Worm (Caenorhabditis elegans) whole organism, mixed stage, embryonic: ENCODE results near the gene zig-12.

Experiments
- M03D4.4 ChIP-seq: sonication (generic microtip); optimal IDR thresholded peaks from 2 replicates; lab custom pipeline; 2017; ENCODE audit warnings: mild to moderate bottlenecking, missing genetic modification characterization, missing compliant biosample characterization
- bed-3 ChIP-seq: fragments of 200-800 bp; sonication (Bioruptor generic); optimal IDR thresholded peaks from 3 replicates; lab custom pipeline; 2018; ENCODE audit warnings: mild to moderate bottlenecking, missing genetic modification characterization, moderate library complexity, missing compliant biosample characterization
- blmp-1 ChIP-seq: fragments of 150-350 bp; optimal IDR thresholded peaks from 2 replicates; lab custom pipeline; 2014; ENCODE audit warnings: missing biosample characterization, missing genetic modification characterization
- ceh-39 ChIP-seq: fragments of 150-350 bp; optimal IDR thresholded peaks from 2 replicates; lab custom pipeline; 2014; ENCODE audit warnings: missing biosample characterization, missing genetic modification characterization
- ceh-43 ChIP-seq: fragments of 200-800 bp; sonication (Bioruptor generic); optimal IDR thresholded peaks from 2 replicates; lab custom pipeline; 2018; ENCODE audit warnings: mild to moderate bottlenecking, missing genetic modification characterization, moderate library complexity, missing compliant biosample characterization
- ceh-83 ChIP-seq: fragments of 200-800 bp; sonication (Bioruptor generic); optimal IDR thresholded peaks from 2 replicates; lab custom pipeline; 2018; ENCODE audit warnings: mild to moderate bottlenecking, missing genetic modification characterization, missing compliant biosample characterization
- ces-1 ChIP-seq: fragments of 150-350 bp; optimal IDR thresholded peaks from 2 replicates; lab custom pipeline; 2014; ENCODE audit warnings: missing biosample characterization, missing genetic modification reagents, missing genetic modification characterization
- drap-1 ChIP-seq: fragments of 200-800 bp; sonication (Bioruptor generic); optimal IDR thresholded peaks from 3 replicates; lab custom pipeline; 2018; ENCODE audit warnings: mild to moderate bottlenecking, missing genetic modification characterization, missing compliant biosample characterization
- elt-1 ChIP-seq: sonication (generic microtip); optimal IDR thresholded peaks from 2 replicates; lab custom pipeline; 2017; ENCODE audit warnings: missing genetic modification characterization, mild to moderate bottlenecking, missing compliant biosample characterization, antibody characterized with exemption, moderate library complexity, borderline replicate concordance; ENCODE audit not compliant: insufficient read depth
- elt-3 ChIP-seq: fragments of 150-350 bp; optimal IDR thresholded peaks from 2 replicates; lab custom pipeline; 2014; ENCODE audit warnings: missing biosample characterization, missing genetic modification characterization
- flh-1 ChIP-seq: fragments of 200-800 bp; sonication (Bioruptor generic); optimal IDR thresholded peaks from 2 replicates; lab custom pipeline; 2018; ENCODE audit warnings: mild to moderate bottlenecking, missing genetic modification characterization, moderate library complexity, missing compliant biosample characterization
- hlh-1 ChIP-seq: fragments of 150-350 bp; optimal IDR thresholded peaks from 2 replicates; lab custom pipeline; 2014; ENCODE audit warnings: missing biosample characterization, missing genetic modification reagents, missing genetic modification characterization
- lin-13 ChIP-seq: fragments of 150-350 bp; optimal IDR thresholded peaks from 2 replicates; lab custom pipeline; 2014; ENCODE audit warnings: missing biosample characterization, missing genetic modification characterization
- lsy-2 ChIP-seq: fragments of 150-350 bp; optimal IDR thresholded peaks from 2 replicates; lab custom pipeline; 2014; ENCODE audit warnings: missing biosample characterization, missing genetic modification characterization
- mab-5 ChIP-seq: fragments of 150-350 bp; optimal IDR thresholded peaks from 2 replicates; lab custom pipeline; 2014; ENCODE audit warnings: missing biosample characterization, missing genetic modification characterization
- mep-1 ChIP-seq: fragments of 150-350 bp; optimal IDR thresholded peaks from 2 replicates; lab custom pipeline; 2017; ENCODE audit warnings: missing biosample characterization, missing genetic modification reagents, missing genetic modification characterization, inconsistent platforms
- mls-2 ChIP-seq: sonication (generic microtip); optimal IDR thresholded peaks from 2 replicates; lab custom pipeline; 2016; ENCODE audit warnings: mild to moderate bottlenecking, missing genetic modification characterization, moderate library complexity, missing compliant biosample characterization
- nhr-12 ChIP-seq: fragments of 150-350 bp; optimal IDR thresholded peaks from 2 replicates; lab custom pipeline; 2014; ENCODE audit warnings: missing biosample characterization, missing genetic modification characterization
- nhr-2 ChIP-seq: fragments of 150-350 bp; optimal IDR thresholded peaks from 2 replicates; lab custom pipeline; 2014; ENCODE audit warnings: missing biosample characterization, missing genetic modification characterization
- nhr-237 ChIP-seq: fragments of 150-350 bp; optimal IDR thresholded peaks from 2 replicates; lab custom pipeline; 2014; ENCODE audit warnings: missing biosample characterization, missing genetic modification characterization
- nhr-28 ChIP-seq: fragments of 150-350 bp; optimal IDR thresholded peaks from 2 replicates; lab custom pipeline; 2014; ENCODE audit warnings: missing biosample characterization, missing genetic modification characterization
- nhr-76 ChIP-seq: sonication (generic microtip); optimal IDR thresholded peaks from 2 replicates; lab custom pipeline; 2017; ENCODE audit warnings: missing biosample characterization, missing genetic modification characterization
- pha-4 ChIP-seq: fragments of 150-350 bp; optimal IDR thresholded peaks from 2 replicates; lab custom pipeline; 2018; ENCODE audit warnings: missing biosample characterization, missing genetic modification reagents, missing genetic modification characterization
- sem-2 ChIP-seq: fragments of 200-800 bp; sonication (Bioruptor generic); optimal IDR thresholded peaks from 2 replicates; lab custom pipeline; 2018; ENCODE audit warnings: mild to moderate bottlenecking, missing genetic modification characterization, missing compliant biosample characterization
- snpc-4 ChIP-seq: fragments of 150-350 bp; optimal IDR thresholded peaks from 2 replicates; lab custom pipeline; 2014; ENCODE audit warnings: missing biosample characterization, missing genetic modification characterization
- sptf-1 ChIP-seq: sonication (generic microtip); optimal IDR thresholded peaks from 2 replicates; lab custom pipeline; 2017; ENCODE audit warnings: mild to moderate bottlenecking, missing genetic modification characterization, moderate library complexity, missing compliant biosample characterization
- tbx-8 ChIP-seq: fragments of 200-800 bp; sonication (Bioruptor generic); optimal IDR thresholded peaks from 2 replicates; lab custom pipeline; 2018; ENCODE audit warnings: mild to moderate bottlenecking, missing genetic modification characterization, moderate library complexity, missing compliant biosample characterization
- unc-120 ChIP-seq: sonication (generic microtip); optimal IDR thresholded peaks from 2 replicates; lab custom pipeline; 2017; ENCODE audit warnings: missing genetic modification characterization, missing compliant biosample characterization; ENCODE audit not compliant: poor library complexity, severe bottlenecking
- unc-39 ChIP-seq: fragments of 150-350 bp; optimal IDR thresholded peaks from 2 replicates; lab custom pipeline; 2014; ENCODE audit warnings: missing biosample characterization, missing genetic modification characterization
- unc-62 ChIP-seq: fragments of 150-350 bp; optimal IDR thresholded peaks from 2 replicates; lab custom pipeline; 2014; ENCODE audit warnings: missing biosample characterization, missing genetic modification reagents, missing genetic modification characterization
- zip-8 ChIP-seq: fragments of 150-350 bp; optimal IDR thresholded peaks from 2 replicates; lab custom pipeline; 2014; ENCODE audit warnings: missing biosample characterization, missing genetic modification characterization
- ztf-11 ChIP-seq: fragments of 150-350 bp; optimal IDR thresholded peaks from 2 replicates; lab custom pipeline; 2014; ENCODE audit warnings: missing biosample characterization, missing genetic modification characterization

The zig-12 gene

DNA sequence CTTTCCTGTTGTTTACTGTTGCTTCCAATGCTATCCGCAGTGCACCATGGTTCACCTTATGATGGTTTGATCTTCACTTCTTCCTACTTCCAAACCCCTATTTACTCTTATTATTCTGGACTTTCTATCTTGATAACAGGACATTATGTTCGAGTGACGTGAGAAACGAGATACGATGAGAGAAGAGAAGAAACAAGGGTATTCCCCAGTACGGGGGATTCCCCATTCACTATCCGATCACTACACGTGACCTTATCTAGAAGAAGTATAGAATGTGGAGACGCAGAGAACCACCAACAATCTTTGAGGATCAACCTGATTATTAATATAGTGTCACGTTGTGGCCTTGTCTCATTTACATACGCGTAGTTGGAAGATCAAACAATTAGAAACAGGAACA, 11.2 kb upstream of the zig-12 start:
- TF ChIP-seq ceh-43 (GFP tag; lab: Kevin White, UChicago): no peak
- TF ChIP-seq elt-1 (tag; lab: Kevin White, UChicago): peak; percentile 78
- no peak for TF ChIP-seq ceh-39 (tag; lab: Kevin White, UChicago)
- peak; percentile 47 for TF ChIP-seq unc-62 (GFP tag; lab: Kevin White, UChicago)
- no peak for TF ChIP-seq unc-120 (tag; lab: Kevin White, UChicago)
- TF ChIP-seq nhr-2 (tag; lab: Kevin White, UChicago): no peak
- TF ChIP-seq nhr-76: no peak
- TF ChIP-seq hlh-1 (tag; lab: Kevin White, UChicago): no peak
- TF ChIP-seq nhr-237 (tag; lab: Kevin White, UChicago): no peak
- no peak for TF ChIP-seq bed-3
- no peak for TF ChIP-seq sem-2 (GFP tag; lab: Kevin White, UChicago)
- peak; percentile 44 for TF ChIP-seq elt-3
- no peak for TF ChIP-seq nhr-28 (tag; lab: Kevin White, UChicago)
- TF ChIP-seq pha-4 (tag; lab: Kevin White, UChicago): no peak
- no peak for TF ChIP-seq flh-1 (GFP tag; lab: Kevin White, UChicago)
- TF ChIP-seq ztf-11 (tag; lab: Kevin White, UChicago): no peak
- no peak for TF ChIP-seq ces-1 (GFP tag; lab: Kevin White, UChicago)
- TF ChIP-seq lsy-2 (tag; lab: Kevin White, UChicago): no peak
- no peak for TF ChIP-seq mep-1 (tag; lab: Kevin White, UChicago)
- TF ChIP-seq M03D4.4 (tag; lab: Kevin White, UChicago): no peak
- no peak for TF ChIP-seq nhr-12 (tag; lab: Kevin White, UChicago)
- no peak for TF ChIP-seq blmp-1 (tag; lab: Kevin White, UChicago)

- TF ChIP-seq ceh-43 (GFP tag; lab: Kevin White, UChicago): no peak
- no peak for TF ChIP-seq ces-1 (GFP tag; lab: Kevin White, UChicago)
- TF ChIP-seq mab-5: no peak
- TF ChIP-seq nhr-2 (tag; lab: Kevin White, UChicago): no peak
- no peak for TF ChIP-seq sptf-1 (tag; lab: Kevin White, UChicago)
- TF ChIP-seq M03D4.4 (tag; lab: Kevin White, UChicago): no peak
Observed at ce11 chrX:8754285-8754795, 9.4 kb upstream of the zig-12 start.

ce11 chrX:8755987-8756386, 7.7 kb upstream of the zig-12 start:
- no peak for TF ChIP-seq nhr-2 (tag; lab: Kevin White, UChicago)
- no peak for TF ChIP-seq ceh-39 (tag; lab: Kevin White, UChicago)
- no peak for TF ChIP-seq sptf-1 (tag; lab: Kevin White, UChicago)
- no peak for TF ChIP-seq lsy-2 (tag; lab: Kevin White, UChicago)
- no peak for TF ChIP-seq mls-2 (tag; lab: Kevin White, UChicago)
- TF ChIP-seq unc-62 (GFP tag; lab: Kevin White, UChicago): no peak
- TF ChIP-seq bed-3: no peak
- no peak for TF ChIP-seq mep-1 (tag; lab: Kevin White, UChicago)
- TF ChIP-seq drap-1 (GFP tag; lab: Kevin White, UChicago): no peak
- TF ChIP-seq zip-8 (tag; lab: Kevin White, UChicago): no peak
- TF ChIP-seq ztf-11 (tag; lab: Kevin White, UChicago): no peak
- no peak for TF ChIP-seq lin-13 (tag; lab: Kevin White, UChicago)
- TF ChIP-seq, all 35 proteins: peak for 0

DNA sequence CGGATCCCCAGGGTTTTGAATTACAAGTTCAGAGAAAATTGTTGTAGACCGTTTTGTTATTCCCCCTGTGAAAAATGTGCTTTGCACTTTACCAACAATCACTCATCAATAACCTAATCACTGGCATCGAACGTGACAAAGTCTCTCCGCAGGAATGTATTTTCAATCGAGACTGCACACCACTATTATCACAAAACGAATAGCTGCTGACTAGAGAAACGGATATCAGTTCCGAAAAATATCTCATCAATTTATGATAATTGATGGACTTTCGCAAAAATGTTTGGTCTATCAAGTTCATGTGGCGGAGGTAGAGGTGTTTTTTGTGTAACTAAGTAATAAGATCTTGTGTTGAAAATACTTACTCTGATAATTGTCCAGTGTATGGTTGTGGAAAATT, 2.6 kb upstream of the zig-12 start:
- TF ChIP-seq ceh-43 (GFP tag; lab: Kevin White, UChicago): no peak
- TF ChIP-seq ceh-83: no peak
- peak; percentile 13 for TF ChIP-seq unc-62 (GFP tag; lab: Kevin White, UChicago)
- no peak for TF ChIP-seq nhr-237 (tag; lab: Kevin White, UChicago)
- TF ChIP-seq bed-3: no peak
- TF ChIP-seq hlh-1 (tag; lab: Kevin White, UChicago): no peak
- TF ChIP-seq tbx-8 (GFP tag; lab: Kevin White, UChicago): no peak
- TF ChIP-seq nhr-12 (tag; lab: Kevin White, UChicago): no peak

DNA sequence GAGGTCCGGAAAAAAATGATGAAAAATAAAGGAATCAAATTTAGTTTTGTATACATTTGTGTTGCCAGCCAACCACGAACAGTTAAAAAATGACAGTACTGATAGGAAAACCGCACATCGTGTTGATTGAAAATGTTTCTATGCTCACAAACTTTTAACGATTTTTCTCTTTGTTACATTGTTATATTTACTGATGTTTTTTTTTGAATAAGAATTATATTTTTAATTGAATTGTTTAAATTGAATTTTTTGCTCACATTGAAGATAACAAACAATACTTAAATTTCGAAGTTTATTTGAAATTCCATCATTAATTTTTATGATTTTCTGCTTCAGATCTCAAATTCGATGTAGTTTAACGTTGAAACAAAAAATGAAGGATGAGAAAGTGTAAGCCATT, 2.2 kb upstream of the zig-12 start, which contains the start of gene M02D8.5:
Gene M02D8.5, minus strand, starts transcription at position 101 of the 400 bp plus-strand sequence.
- TF ChIP-seq nhr-12 (tag; lab: Kevin White, UChicago) (no peak), unc-62 (GFP tag; lab: Kevin White, UChicago) (no peak), nhr-2 (tag; lab: Kevin White, UChicago) (no peak), ces-1 (GFP tag; lab: Kevin White, UChicago) (no peak), nhr-28 (tag; lab: Kevin White, UChicago) (no peak), snpc-4 (tag; lab: Kevin White, UChicago) (no peak), unc-120 (tag; lab: Kevin White, UChicago) (no peak), unc-39 (tag; lab: Kevin White, UChicago) (no peak), lin-13 (tag; lab: Kevin White, UChicago) (no peak), zip-8 (tag; lab: Kevin White, UChicago) (no peak), lsy-2 (tag; lab: Kevin White, UChicago) (no peak), hlh-1 (tag; lab: Kevin White, UChicago) (no peak), mls-2 (tag; lab: Kevin White, UChicago) (no peak), blmp-1 (tag; lab: Kevin White, UChicago) (no peak)
